Fruit fly (Drosophila melanogaster) Kc167 (cell line): ENCODE measurements around the gene ry.

ENCODE experiments used
- Myc ChIP-seq: fragments of >200 bp; optimal IDR thresholded peaks from 2 replicates; lab custom pipeline; 2017; ENCODE audit warnings: missing external identifiers
- Sin3A ChIP-seq: fragments of >200 bp; optimal IDR thresholded peaks from 2 replicates; lab custom pipeline; 2018; ENCODE audit warnings: missing external identifiers
- h ChIP-seq: fragments of >200 bp; optimal IDR thresholded peaks from 3 replicates; lab custom pipeline; 2018; ENCODE audit warnings: missing external identifiers
- insv ChIP-seq: fragments of >200 bp; optimal IDR thresholded peaks from 3 replicates; lab custom pipeline; 2018; ENCODE audit warnings: missing external identifiers
- psq ChIP-seq: fragments of >200 bp; optimal IDR thresholded peaks from 2 replicates; lab custom pipeline; 2017; ENCODE audit warnings: missing external identifiers
- ttk ChIP-seq: sonication (Bioruptor generic); optimal IDR thresholded peaks from 2 replicates; lab custom pipeline; 2017; ENCODE audit warnings: missing external identifiers

Gene ry

dm6 chr3R:13082382-13082781 is 50.1 kb downstream of the ry start:
- no peak for TF ChIP-seq insv (lab: Kevin White, UChicago)
- TF ChIP-seq h (lab: Kevin White, UChicago), result no peak
- TF ChIP-seq ttk, result no peak
- TF ChIP-seq Myc (lab: Kevin White, UChicago), result no peak
- no peak for TF ChIP-seq psq (lab: Kevin White, UChicago)
- no peak for TF ChIP-seq Sin3A

DNA sequence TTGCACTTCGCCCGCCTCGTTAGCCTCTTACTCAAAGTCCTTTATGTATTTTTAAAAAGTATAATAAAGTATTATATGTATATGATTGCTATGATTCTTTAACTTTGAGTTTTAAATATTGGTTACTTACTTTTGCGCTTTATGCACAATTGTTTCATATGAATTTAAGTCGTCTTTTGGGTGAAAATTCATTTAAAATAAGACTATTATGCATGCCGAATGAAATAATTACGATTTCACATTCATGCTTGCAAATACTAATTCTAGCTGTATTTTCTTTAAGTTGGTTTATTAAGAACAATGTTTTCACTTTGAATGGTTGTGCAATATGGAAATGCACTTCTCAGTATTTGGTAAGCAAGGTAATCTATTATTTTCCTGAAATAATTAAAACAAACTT is 53.6 kb downstream of the ry start, which contains the start of gene CG43063:
Gene CG43063, plus strand, starts transcription at position 301 of the 400 bp plus-strand sequence.
- TF ChIP-seq Myc (lab: Kevin White, UChicago), result no peak
- TF ChIP-seq h (lab: Kevin White, UChicago), result no peak
- TF ChIP-seq insv (lab: Kevin White, UChicago), result no peak
- no peak for TF ChIP-seq Sin3A
- TF ChIP-seq ttk, result no peak
- no peak for TF ChIP-seq psq (lab: Kevin White, UChicago)
